Worm (Caenorhabditis elegans): ENCODE measurements around the gene srh-218.

srh-218 gene

ce11 chrV:15493680-15494079 is at the start of gene srh-218:
TSS of gene srh-218 (plus strand) at chrV:15493980.
- no peak for TF ChIP-seq him-1 (tag; optimal IDR thresholded peaks at IDR 0.05)

- TF ChIP-seq dao-5 (tag; optimal IDR thresholded peaks at IDR 0.05) = no peak
- TF ChIP-seq him-1 (tag; optimal IDR thresholded peaks at IDR 0.05) = no peak
- no peak for TF ChIP-seq W03F9.2 (tag; optimal IDR thresholded peaks at IDR 0.05)
Observed at ce11 chrV:15444188-15444587, 49.6 kb upstream of the srh-218 start, which contains the start of gene T26H5.11. TSS of gene T26H5.11 (minus strand) at chrV:15444288.

ce11 chrV:15444615-15445014 is 49.2 kb upstream of the srh-218 start, which contains the start of gene T26H5.9:
TSS of gene T26H5.9 (plus strand) at chrV:15444916.
- TF ChIP-seq dao-5 (tag; optimal IDR thresholded peaks at IDR 0.05) = no peak

ce11 chrV:15445437-15445836 is 48.3 kb upstream of the srh-218 start, which contains the start of gene srh-239:
TSS of gene srh-239 (plus strand) at chrV:15445737.
- no peak for TF ChIP-seq him-1 (tag; optimal IDR thresholded peaks at IDR 0.05)
- TF ChIP-seq dao-5 (tag; optimal IDR thresholded peaks at IDR 0.05) = no peak

ce11 chrV:15448408-15448807 is 45.4 kb upstream of the srh-218 start, which contains the start of gene T26H5.4:
TSS of gene T26H5.4 (minus strand) at chrV:15448701.
- TF ChIP-seq dao-5 (tag; optimal IDR thresholded peaks at IDR 0.05) = no peak
- TF ChIP-seq W03F9.2 (tag; optimal IDR thresholded peaks at IDR 0.05) = no peak
- TF ChIP-seq him-1 (tag; optimal IDR thresholded peaks at IDR 0.05) = no peak

ce11 chrV:15448865-15449264 is 44.9 kb upstream of the srh-218 start, which contains the start of gene T26H5.14:
TSS of gene T26H5.14 (plus strand) at chrV:15449165.
- no peak for TF ChIP-seq W03F9.2 (tag; optimal IDR thresholded peaks at IDR 0.05)
- TF ChIP-seq him-1 (tag; optimal IDR thresholded peaks at IDR 0.05) = no peak
- TF ChIP-seq dao-5 (tag; optimal IDR thresholded peaks at IDR 0.05) = no peak

- no peak for TF ChIP-seq W03F9.2 (tag; optimal IDR thresholded peaks at IDR 0.05)
- no peak for TF ChIP-seq dao-5 (tag; optimal IDR thresholded peaks at IDR 0.05)
- no peak for TF ChIP-seq him-1 (tag; optimal IDR thresholded peaks at IDR 0.05)
Observed at ce11 chrV:15451421-15451820, 42.4 kb upstream of the srh-218 start, which contains the start of gene srw-33. TSS of gene srw-33 (minus strand) at chrV:15451521.

ce11 chrV:15454322-15454721 is 39.5 kb upstream of the srh-218 start:
- TF ChIP-seq him-1 (tag; optimal IDR thresholded peaks at IDR 0.05) (no peak), dao-5 (tag; optimal IDR thresholded peaks at IDR 0.05) (no peak), W03F9.2 (tag; optimal IDR thresholded peaks at IDR 0.05) (no peak)

- TF ChIP-seq dao-5 (tag; optimal IDR thresholded peaks at IDR 0.05) = no peak
- no peak for TF ChIP-seq him-1 (tag; optimal IDR thresholded peaks at IDR 0.05)
- no peak for TF ChIP-seq W03F9.2 (tag; optimal IDR thresholded peaks at IDR 0.05)
Observed at ce11 chrV:15459088-15459487, 34.7 kb upstream of the srh-218 start, which contains the start of gene str-71. TSS of gene str-71 (minus strand) at chrV:15459188.

ce11 chrV:15464402-15464801 is 29.4 kb upstream of the srh-218 start, which contains the start of gene rocf-1:
TSS of gene rocf-1 (minus strand) at chrV:15464502.
- TF ChIP-seq him-1 (tag; optimal IDR thresholded peaks at IDR 0.05) = no peak
- TF ChIP-seq dao-5 (tag; optimal IDR thresholded peaks at IDR 0.05) = no peak
- no peak for TF ChIP-seq W03F9.2 (tag; optimal IDR thresholded peaks at IDR 0.05)

- TF ChIP-seq W03F9.2 (tag; optimal IDR thresholded peaks at IDR 0.05) (peak; percentile 71), him-1 (tag; optimal IDR thresholded peaks at IDR 0.05) (peak; percentile 92), dao-5 (tag; optimal IDR thresholded peaks at IDR 0.05) (peak; percentile 87)
Observed at ce11 chrV:15465032-15465727, 28.6 kb upstream of the srh-218 start, which contains the start of gene pqn-71. TSS of gene pqn-71 (plus strand) at chrV:15465677.

ce11 chrV:15466017-15466416 is 27.8 kb upstream of the srh-218 start:
- no peak for TF ChIP-seq W03F9.2 (tag; optimal IDR thresholded peaks at IDR 0.05)
- no peak for TF ChIP-seq dao-5 (tag; optimal IDR thresholded peaks at IDR 0.05)
- TF ChIP-seq him-1 (tag; optimal IDR thresholded peaks at IDR 0.05) = no peak

- no peak for TF ChIP-seq him-1 (tag; optimal IDR thresholded peaks at IDR 0.05)
- no peak for TF ChIP-seq W03F9.2 (tag; optimal IDR thresholded peaks at IDR 0.05)
- TF ChIP-seq dao-5 (tag; optimal IDR thresholded peaks at IDR 0.05) = no peak
Observed at ce11 chrV:15466719-15467118, 27.1 kb upstream of the srh-218 start.

- no peak for TF ChIP-seq dao-5 (tag; optimal IDR thresholded peaks at IDR 0.05)
- TF ChIP-seq him-1 (tag; optimal IDR thresholded peaks at IDR 0.05) = no peak
- TF ChIP-seq W03F9.2 (tag; optimal IDR thresholded peaks at IDR 0.05) = no peak
Observed at ce11 chrV:15471029-15471428, 22.8 kb upstream of the srh-218 start, which contains the start of gene dpf-1. TSS of gene dpf-1 (plus strand) at chrV:15471329.

- no peak for TF ChIP-seq him-1 (tag; optimal IDR thresholded peaks at IDR 0.05)
- TF ChIP-seq dao-5 (tag; optimal IDR thresholded peaks at IDR 0.05) = no peak
- TF ChIP-seq W03F9.2 (tag; optimal IDR thresholded peaks at IDR 0.05) = no peak
Observed at ce11 chrV:15478597-15478996, 15.2 kb upstream of the srh-218 start, which contains the start of gene C06B8.2. TSS of gene C06B8.2 (minus strand) at chrV:15478749.
